Worm (Caenorhabditis elegans) whole organism, late embryonic: ENCODE data around the gene emb-5.

Source experiments
- C38D4.7 ChIP-seq: fragments of 200-800 bp; sonication (Bioruptor generic); optimal IDR thresholded peaks from 2 replicates; lab custom pipeline; 2018; ENCODE audit warnings: mild to moderate bottlenecking, missing genetic modification characterization, moderate library complexity, missing compliant biosample characterization
- K02D7.2 ChIP-seq: sonication (generic microtip); optimal IDR thresholded peaks from 2 replicates; lab custom pipeline; 2017; ENCODE audit warnings: mild to moderate bottlenecking, missing genetic modification characterization, missing compliant biosample characterization
- ama-1 ChIP-seq: fragments of 150-350 bp; optimal IDR thresholded peaks from 2 replicates; lab custom pipeline; 2014
- ceh-14 ChIP-seq: sonication (generic microtip); optimal IDR thresholded peaks from 2 replicates; lab custom pipeline; 2016; ENCODE audit warnings: missing genotype, missing genetic modification characterization, missing compliant biosample characterization
- ceh-18 ChIP-seq: sonication (generic microtip); optimal IDR thresholded peaks from 2 replicates; lab custom pipeline; 2016; ENCODE audit warnings: missing genetic modification characterization, missing compliant biosample characterization
- ceh-19 ChIP-seq: fragments of 200-800 bp; sonication (Bioruptor generic); optimal IDR thresholded peaks from 2 replicates; lab custom pipeline; 2018; ENCODE audit warnings: mild to moderate bottlenecking, missing genetic modification characterization, missing compliant biosample characterization
- ceh-2 ChIP-seq: sonication (generic microtip); optimal IDR thresholded peaks from 2 replicates; lab custom pipeline; 2016; ENCODE audit warnings: missing genotype, missing genetic modification characterization, missing compliant biosample characterization
- ceh-22 ChIP-seq: sonication (generic microtip); optimal IDR thresholded peaks from 2 replicates; lab custom pipeline; 2017; ENCODE audit warnings: missing biosample characterization, missing genetic modification characterization
- ceh-24 ChIP-seq: sonication (generic microtip); optimal IDR thresholded peaks from 2 replicates; lab custom pipeline; 2016; ENCODE audit warnings: mild to moderate bottlenecking, missing genetic modification characterization, missing compliant biosample characterization
- ceh-34 ChIP-seq: sonication (generic microtip); optimal IDR thresholded peaks from 2 replicates; lab custom pipeline; 2016; ENCODE audit warnings: mild to moderate bottlenecking, missing genetic modification characterization, missing compliant biosample characterization
- ceh-45 ChIP-seq: fragments of 200-800 bp; sonication (Bioruptor generic); IDR thresholded peaks from 2 replicates; pipeline ENCODE4 v1.3.6; 2022; ENCODE audit warnings: missing genetic modification reagents, missing genetic modification characterization, missing compliant biosample characterization
- ceh-9 ChIP-seq: sonication (generic microtip); optimal IDR thresholded peaks from 2 replicates; lab custom pipeline; 2016; ENCODE audit warnings: mild to moderate bottlenecking, missing genetic modification characterization, inconsistent platforms, missing compliant biosample characterization
- che-1 ChIP-seq: sonication (generic microtip); optimal IDR thresholded peaks from 2 replicates; lab custom pipeline; 2016; ENCODE audit warnings: mild to moderate bottlenecking, missing genetic modification characterization, missing compliant biosample characterization
- dmd-4 ChIP-seq: sonication (generic microtip); optimal IDR thresholded peaks from 2 replicates; lab custom pipeline; 2016; ENCODE audit warnings: borderline replicate concordance, missing genetic modification characterization, missing compliant biosample characterization
- dve-1 ChIP-seq: sonication (generic microtip); optimal IDR thresholded peaks from 2 replicates; lab custom pipeline; 2017; ENCODE audit warnings: antibody characterized with exemption, mild to moderate bottlenecking, missing genetic modification characterization, missing compliant biosample characterization
- elt-4 ChIP-seq: sonication (generic microtip); optimal IDR thresholded peaks from 2 replicates; lab custom pipeline; 2016; ENCODE audit warnings: missing genetic modification characterization, missing compliant biosample characterization
- ets-4 ChIP-seq: sonication (generic microtip); optimal IDR thresholded peaks from 2 replicates; lab custom pipeline; 2016; ENCODE audit warnings: missing genetic modification characterization, missing compliant biosample characterization
- fax-1 ChIP-seq: sonication (generic microtip); optimal IDR thresholded peaks from 2 replicates; lab custom pipeline; 2016; ENCODE audit warnings: missing genotype, missing genetic modification characterization, missing compliant biosample characterization
- fkh-6 ChIP-seq: sonication (generic microtip); optimal IDR thresholded peaks from 2 replicates; lab custom pipeline; 2016; ENCODE audit warnings: missing genetic modification characterization, missing compliant biosample characterization
- gmeb-2 ChIP-seq: sonication (generic microtip); optimal IDR thresholded peaks from 2 replicates; lab custom pipeline; 2016; ENCODE audit warnings: missing genetic modification characterization, inconsistent platforms, missing compliant biosample characterization
- hlh-13 ChIP-seq: fragments of 200-800 bp; sonication (Bioruptor generic); optimal IDR thresholded peaks from 2 replicates; lab custom pipeline; 2018; ENCODE audit warnings: mild to moderate bottlenecking, missing genetic modification characterization, missing compliant biosample characterization
- hlh-15 ChIP-seq: sonication (generic microtip); optimal IDR thresholded peaks from 2 replicates; lab custom pipeline; 2016; ENCODE audit warnings: missing genetic modification characterization, missing compliant biosample characterization
- hlh-30 ChIP-seq: sonication (generic microtip); optimal IDR thresholded peaks from 2 replicates; lab custom pipeline; 2017; ENCODE audit warnings: antibody characterized with exemption, missing genetic modification characterization, missing compliant biosample characterization; ENCODE audit not compliant: insufficient read depth
- lim-6 ChIP-seq: sonication (generic microtip); optimal IDR thresholded peaks from 2 replicates; lab custom pipeline; 2016; ENCODE audit warnings: missing genetic modification characterization, missing compliant biosample characterization
- mec-3 ChIP-seq: sonication (generic microtip); optimal IDR thresholded peaks from 2 replicates; lab custom pipeline; 2016; ENCODE audit warnings: borderline replicate concordance, missing genetic modification characterization, missing compliant biosample characterization
- nhr-232 ChIP-seq: sonication (generic microtip); optimal IDR thresholded peaks from 2 replicates; lab custom pipeline; 2016; ENCODE audit warnings: missing genetic modification characterization, missing compliant biosample characterization
- odd-2 ChIP-seq: sonication (generic microtip); optimal IDR thresholded peaks from 2 replicates; lab custom pipeline; 2017; ENCODE audit warnings: antibody characterized with exemption, mild to moderate bottlenecking, missing genetic modification characterization, missing compliant biosample characterization
- pat-9 ChIP-seq: fragments of 200-800 bp; sonication (Bioruptor generic); optimal IDR thresholded peaks from 2 replicates; lab custom pipeline; 2018; ENCODE audit warnings: mild to moderate bottlenecking, missing genetic modification characterization, moderate library complexity, missing compliant biosample characterization
- pax-1 ChIP-seq: fragments of 150-350 bp; optimal IDR thresholded peaks from 2 replicates; lab custom pipeline; 2014; ENCODE audit warnings: missing biosample characterization, missing genetic modification characterization
- pha-2 ChIP-seq: sonication (generic microtip); optimal IDR thresholded peaks from 2 replicates; lab custom pipeline; 2017; ENCODE audit warnings: mild to moderate bottlenecking, missing genetic modification characterization, missing compliant biosample characterization
- pqm-1 ChIP-seq: sonication (generic microtip); optimal IDR thresholded peaks from 2 replicates; lab custom pipeline; 2016; ENCODE audit warnings: missing genetic modification characterization, missing compliant biosample characterization
- pros-1 ChIP-seq: fragments of 150-350 bp; optimal IDR thresholded peaks from 2 replicates; lab custom pipeline; 2014; ENCODE audit warnings: missing biosample characterization, missing genetic modification reagents, missing genetic modification characterization
- rnt-1 ChIP-seq: sonication (generic microtip); optimal IDR thresholded peaks from 2 replicates; lab custom pipeline; 2016; ENCODE audit warnings: missing genetic modification characterization, missing compliant biosample characterization
- sdc-2 ChIP-seq: sonication (generic microtip); optimal IDR thresholded peaks from 2 replicates; lab custom pipeline; 2016; ENCODE audit warnings: missing genotype, missing genetic modification characterization, missing compliant biosample characterization
- tbx-2 ChIP-seq: sonication (generic microtip); optimal IDR thresholded peaks from 2 replicates; lab custom pipeline; 2016; ENCODE audit warnings: missing genetic modification characterization, missing compliant biosample characterization
- tbx-7 ChIP-seq: sonication (generic microtip); optimal IDR thresholded peaks from 2 replicates; lab custom pipeline; 2016; ENCODE audit warnings: missing genotype, missing genetic modification characterization, missing compliant biosample characterization
- unc-3 ChIP-seq, 2 experiments: fragments of 200-800 bp in 1 of 2; sonication (Bioruptor generic) in 1 of 2; sonication (generic microtip) in 1 of 2; conservative IDR thresholded peaks in 1 of 2; optimal IDR thresholded peaks in 1 of 2; 2 replicates each; pipeline versions ENCODE4 v1.3.6 to Lab custom; 2016 to 2022; ENCODE audit warnings: missing compliant biosample characterization in 2 of 2, missing genetic modification characterization in 2 of 2, missing genetic modification reagents in 1 of 2
- unc-55 ChIP-seq: sonication (generic microtip); optimal IDR thresholded peaks from 2 replicates; lab custom pipeline; 2017; ENCODE audit warnings: missing biosample characterization, missing genetic modification reagents, missing genetic modification characterization
- unc-86 ChIP-seq: sonication (generic microtip); optimal IDR thresholded peaks from 2 replicates; lab custom pipeline; 2016; ENCODE audit warnings: missing genetic modification characterization, missing compliant biosample characterization
- zip-5 ChIP-seq: sonication (generic microtip); optimal IDR thresholded peaks from 2 replicates; lab custom pipeline; 2016; ENCODE audit warnings: missing genetic modification characterization, missing compliant biosample characterization
- ztf-16 ChIP-seq: sonication (generic microtip); optimal IDR thresholded peaks from 2 replicates; lab custom pipeline; 2017; ENCODE audit warnings: missing genetic modification characterization, missing compliant biosample characterization

emb-5 gene

ce11 chrIII:4767869-4768645 is 47.6 kb upstream of the emb-5 start:
- TF ChIP-seq unc-55 (no peak), pqm-1 (tag; lab: Kevin White, UChicago) (no peak), gmeb-2 (no peak)

DNA sequence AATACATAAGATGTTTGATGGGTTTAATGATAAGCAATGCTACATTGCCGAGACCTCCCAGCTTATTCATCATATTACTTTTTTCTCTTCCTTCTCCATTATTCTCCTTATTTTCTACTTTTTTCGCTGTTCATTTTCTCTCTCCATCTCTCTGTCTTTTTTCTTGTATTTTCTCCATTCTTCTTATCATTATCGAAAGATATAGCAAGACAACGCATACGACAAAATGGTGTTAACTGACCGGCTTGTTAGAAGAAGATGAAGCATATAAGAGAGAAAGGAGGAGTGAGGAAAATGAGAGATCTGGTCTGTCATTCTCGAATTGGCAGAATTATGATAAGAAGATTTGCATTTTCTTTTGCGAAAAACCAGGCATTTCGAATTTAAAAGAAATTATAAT is 46.4 kb upstream of the emb-5 start:
- TF ChIP-seq unc-3 (GFP tag; conservative IDR thresholded peaks at IDR 0.05; lab: Robert Waterston, UW) (no peak), unc-3 (tag; optimal IDR thresholded peaks at IDR 0.05; lab: Kevin White, UChicago) (no peak), ceh-22 (no peak), elt-4 (tag; lab: Kevin White, UChicago) (no peak)

ce11 chrIII:4765474-4765873 is 45.0 kb upstream of the emb-5 start, which contains the start of gene B0393.5:
Gene B0393.5, plus strand, starts transcription at chrIII:4765774.
- TF ChIP-seq pha-2 (tag; lab: Kevin White, UChicago) (no peak), tbx-7 (tag; lab: Kevin White, UChicago) (no peak), lim-6 (no peak), hlh-13 (no peak), C38D4.7 (no peak), fkh-6 (tag; lab: Kevin White, UChicago) (no peak)

- TF ChIP-seq ceh-24 (tag; lab: Kevin White, UChicago), result no peak
- no peak for TF ChIP-seq dmd-4 (tag; lab: Kevin White, UChicago)
- TF ChIP-seq elt-4 (tag; lab: Kevin White, UChicago), result no peak
- TF ChIP-seq ceh-45 (GFP tag; lab: Robert Waterston, UW), result no peak
- no peak for TF ChIP-seq nhr-232 (tag; lab: Kevin White, UChicago)
- TF ChIP-seq odd-2 (tag; lab: Kevin White, UChicago), result no peak
- no peak for TF ChIP-seq unc-86 (tag; lab: Kevin White, UChicago)
- no peak for TF ChIP-seq ceh-19 (GFP tag; lab: Kevin White, UChicago)
- TF ChIP-seq ama-1 (lab: Kevin White, UChicago), result no peak
- TF ChIP-seq hlh-30, result no peak
- no peak for TF ChIP-seq fax-1 (tag; lab: Kevin White, UChicago)
- no peak for TF ChIP-seq ztf-16
- no peak for TF ChIP-seq che-1 (tag; lab: Kevin White, UChicago)
- no peak for TF ChIP-seq pax-1 (tag; lab: Kevin White, UChicago)
- no peak for TF ChIP-seq dve-1 (tag; lab: Kevin White, UChicago)
- no peak for TF ChIP-seq ceh-18 (tag; lab: Kevin White, UChicago)
- TF ChIP-seq, all 69 proteins: peak for 0
Observed at ce11 chrIII:4763509-4763908, 43.0 kb upstream of the emb-5 start, which contains the start of gene B0393.4. Gene B0393.4, minus strand, starts transcription at chrIII:4763609.

ce11 chrIII:4762846-4763245 is 42.4 kb upstream of the emb-5 start:
- TF ChIP-seq tbx-2 (tag; lab: Kevin White, UChicago), result no peak
- TF ChIP-seq mec-3 (tag; lab: Kevin White, UChicago), result peak; percentile 20
- no peak for TF ChIP-seq ceh-2 (tag; lab: Kevin White, UChicago)
- TF ChIP-seq hlh-30, result no peak
- no peak for TF ChIP-seq unc-55

- TF ChIP-seq pros-1 (tag; lab: Kevin White, UChicago) (peak; percentile 36), ceh-34 (tag; lab: Kevin White, UChicago) (peak; percentile 90), ets-4 (tag; lab: Kevin White, UChicago) (peak; percentile 95), fax-1 (tag; lab: Kevin White, UChicago) (peak; percentile 16), ceh-14 (tag; lab: Kevin White, UChicago) (peak; percentile 89), pat-9 (tag; lab: Kevin White, UChicago) (peak; percentile 64), dmd-4 (tag; lab: Kevin White, UChicago) (peak; percentile 44), pha-2 (tag; lab: Kevin White, UChicago) (peak; percentile 72), rnt-1 (peak; percentile 68), odd-2 (tag; lab: Kevin White, UChicago) (no peak), pax-1 (tag; lab: Kevin White, UChicago) (no peak), hlh-15 (no peak), ceh-22 (no peak), unc-3 (GFP tag; conservative IDR thresholded peaks at IDR 0.05; lab: Robert Waterston, UW) (peak; percentile 70), unc-3 (tag; optimal IDR thresholded peaks at IDR 0.05; lab: Kevin White, UChicago) (peak; percentile 49), zip-5 (tag; lab: Kevin White, UChicago) (no peak), sdc-2 (peak; percentile 61), pqm-1 (tag; lab: Kevin White, UChicago) (peak; percentile 9), K02D7.2 (no peak), ceh-9 (tag; lab: Kevin White, UChicago) (no peak)
Observed at ce11 chrIII:4756983-4757382, 36.5 kb upstream of the emb-5 start, which contains the start of gene fbxl-2. Gene fbxl-2, plus strand, starts transcription at chrIII:4757260.
